Fruit fly (Drosophila melanogaster): ENCODE measurements around the gene CG8927.
A peak's percentile ranks its signal among the peaks of the same experiment; 100 is the strongest.

CG8927 gene

dm6 chr3R:16235215-16235937, 54.6 kb downstream of the CG8927 start (continued):
- no peak for TF ChIP-seq CG14710 (tag; optimal IDR thresholded peaks at IDR 0.05)
- TF ChIP-seq CG11456 (GFP tag; IDR thresholded peaks at IDR 0.05), result no peak
- 0 out of 3 replicates have a peak, but pooled peaks have one; percentile 5 for TF ChIP-seq CG7357 (GFP tag; IDR thresholded peaks at IDR 0.05)
- TF ChIP-seq gfzf (GFP tag; optimal IDR thresholded peaks at IDR 0.05), result peak; percentile 4
- peak; percentile 14 for TF ChIP-seq jumu (GFP tag; optimal IDR thresholded peaks at IDR 0.05)
- peak; percentile 75 for TF ChIP-seq Ets65A (GFP tag)
- no peak for TF ChIP-seq CG10274 (GFP tag; optimal IDR thresholded peaks at IDR 0.05)
- no peak for TF ChIP-seq lov (optimal IDR thresholded peaks at IDR 0.05)
- TF ChIP-seq lov (GFP tag; IDR thresholded peaks at IDR 0.05), result no peak
- TF ChIP-seq nom (GFP tag; optimal IDR thresholded peaks at IDR 0.05), result no peak
- no peak for TF ChIP-seq CG10462 (GFP tag; optimal IDR thresholded peaks at IDR 0.05)
- TF ChIP-seq CG2120 (GFP tag; optimal IDR thresholded peaks at IDR 0.05), result no peak
- TF ChIP-seq lola (GFP tag; optimal IDR thresholded peaks at IDR 0.05), result peak in 1 of 3 experiments; percentile 39
- no peak for TF ChIP-seq al (GFP tag; IDR thresholded peaks at IDR 0.05)
- TF ChIP-seq tll (GFP tag; optimal IDR thresholded peaks at IDR 0.05), result no peak
- TF ChIP-seq bsh (GFP tag; optimal IDR thresholded peaks at IDR 0.05), result no peak
- TF ChIP-seq mld (GFP tag; IDR thresholded peaks at IDR 0.05; ENCODE audit: partially characterized antibody), result no peak
- TF ChIP-seq HHEX (GFP tag; optimal IDR thresholded peaks at IDR 0.05), result no peak
- no peak for TF ChIP-seq fu2 (GFP tag; optimal IDR thresholded peaks at IDR 0.05)
- TF ChIP-seq slp2 (GFP tag; optimal IDR thresholded peaks at IDR 0.05), result no peak
- no peak for TF ChIP-seq CG15269 (tag; optimal IDR thresholded peaks at IDR 0.05)
- TF ChIP-seq CG6254 (GFP tag; optimal IDR thresholded peaks at IDR 0.05), result no peak
- TF ChIP-seq CG4282 (GFP tag; optimal IDR thresholded peaks at IDR 0.05), result no peak
- no peak for TF ChIP-seq eve (GFP tag; optimal IDR thresholded peaks at IDR 0.05)
- no peak for TF ChIP-seq run (tag; optimal IDR thresholded peaks at IDR 0.05)
- TF ChIP-seq ERR (GFP tag; optimal IDR thresholded peaks at IDR 0.05), result no peak
- no peak for TF ChIP-seq CG16863 (GFP tag; optimal IDR thresholded peaks at IDR 0.05)
- TF ChIP-seq Adf1 (GFP tag; IDR thresholded peaks at IDR 0.05), result no peak
- TF ChIP-seq schlank (tag; optimal IDR thresholded peaks at IDR 0.05), result peak; percentile 35
- no peak for TF ChIP-seq Dref (GFP tag; IDR thresholded peaks at IDR 0.05)
- TF ChIP-seq ewg (GFP tag; optimal IDR thresholded peaks at IDR 0.05), result no peak
- TF ChIP-seq CG31388 (GFP tag; optimal IDR thresholded peaks at IDR 0.05), result no peak
- TF ChIP-seq ci (GFP tag; IDR thresholded peaks at IDR 0.05), result no peak
- no peak for TF ChIP-seq ato (GFP tag; IDR thresholded peaks at IDR 0.05; ENCODE audit: partially characterized antibody)
- no peak for TF ChIP-seq CG9876 (GFP tag; optimal IDR thresholded peaks at IDR 0.05)
- no peak for TF ChIP-seq onecut (GFP tag; IDR thresholded peaks at IDR 0.05)
- no peak for TF ChIP-seq Bgb (GFP tag; IDR thresholded peaks at IDR 0.05; ENCODE audit: partially characterized antibody)
- TF ChIP-seq sqz (GFP tag; optimal IDR thresholded peaks at IDR 0.05), result peak; percentile 99
- TF ChIP-seq CG17912 (GFP tag; optimal IDR thresholded peaks at IDR 0.05), result no peak
- TF ChIP-seq CG7786 (GFP tag; optimal IDR thresholded peaks at IDR 0.05), result no peak
- TF ChIP-seq CG18764 (GFP tag; optimal IDR thresholded peaks at IDR 0.05), result no peak
- no peak for TF ChIP-seq sr (GFP tag; IDR thresholded peaks at IDR 0.05)
- no peak for TF ChIP-seq NK7.1 (GFP tag; optimal IDR thresholded peaks at IDR 0.05)
- TF ChIP-seq da (GFP tag; optimal IDR thresholded peaks at IDR 0.05), result no peak
- peak; percentile 12 for TF ChIP-seq Antp (GFP tag; optimal IDR thresholded peaks at IDR 0.05)
- TF ChIP-seq sd (tag; optimal IDR thresholded peaks at IDR 0.05), result peak; percentile 83
- TF ChIP-seq CG11085 (GFP tag; IDR thresholded peaks at IDR 0.05), result no peak
- TF ChIP-seq aop (GFP tag; IDR thresholded peaks at IDR 0.05), result no peak
- TF ChIP-seq ac (GFP tag; optimal IDR thresholded peaks at IDR 0.05), result no peak
- TF ChIP-seq CG18599 (GFP tag; optimal IDR thresholded peaks at IDR 0.05), result peak; percentile 32
